Fruit fly (Drosophila melanogaster): ENCODE data around the gene sov.
A peak's percentile ranks its signal among the peaks of the same experiment; 100 is the strongest.

Gene sov

dm6 chrX:6793390-6793789, 37.3 kb downstream of the sov start (continued):
- TF ChIP-seq CG7928 (GFP tag; optimal IDR thresholded peaks at IDR 0.05), result no peak
- no peak for TF ChIP-seq CG16813 (GFP tag; IDR thresholded peaks at IDR 0.05; ENCODE audit: partially characterized antibody)
- TF ChIP-seq CG4404 (GFP tag; IDR thresholded peaks at IDR 0.05), result no peak
- peak; percentile 40; the same call in 1 of the 2 replicates for TF ChIP-seq CkIIα-i1 (GFP tag; IDR thresholded peaks at IDR 0.05)
- no peak for TF ChIP-seq HLHmδ (GFP tag; optimal IDR thresholded peaks at IDR 0.05)
- TF ChIP-seq CG1792 (GFP tag; optimal IDR thresholded peaks at IDR 0.05), result peak; percentile 42
- peak; percentile 65; the same call in 2 of the 3 replicates for TF ChIP-seq CG6175 (GFP tag; IDR thresholded peaks at IDR 0.05)
- TF ChIP-seq CG7372 (GFP tag; IDR thresholded peaks at IDR 0.05), result peak; percentile 77
- peak; percentile 69; the same call in 2 of the 4 replicates for TF ChIP-seq Gug (GFP tag; IDR thresholded peaks at IDR 0.05)
- peak; percentile 79 to 80 for TF ChIP-seq dpn (GFP tag; optimal IDR thresholded peaks at IDR 0.05)
- no peak for TF ChIP-seq ftz-f1 (GFP tag; optimal IDR thresholded peaks at IDR 0.05)
- TF ChIP-seq Eip74EF (GFP tag; optimal IDR thresholded peaks at IDR 0.05), result peak in 1 of 2 experiments; percentile 37
- TF ChIP-seq CG3065 (GFP tag; optimal IDR thresholded peaks at IDR 0.05), result peak; percentile 12
- no peak for TF ChIP-seq CG15073 (GFP tag; optimal IDR thresholded peaks at IDR 0.05)
- TF ChIP-seq gce (GFP tag; IDR thresholded peaks at IDR 0.05), result peak; percentile 75; the same call in 2 of the 3 replicates
- peak; percentile 73 for TF ChIP-seq tin (GFP tag; optimal IDR thresholded peaks at IDR 0.05)
- no peak for TF ChIP-seq CG3838 (GFP tag; optimal IDR thresholded peaks at IDR 0.05)
- peak; percentile 41; the same call in 1 of the 3 replicates for TF ChIP-seq croc (GFP tag; conservative IDR thresholded peaks at IDR 0.05)
- peak; percentile 46 for TF ChIP-seq CG4820 (GFP tag; optimal IDR thresholded peaks at IDR 0.05)
- no peak for TF ChIP-seq CG10543 (GFP tag; optimal IDR thresholded peaks at IDR 0.05)
- TF ChIP-seq BEAF-32 (GFP tag; optimal IDR thresholded peaks at IDR 0.05), result no peak
- TF ChIP-seq CG18764 (GFP tag; optimal IDR thresholded peaks at IDR 0.05), result peak; percentile 42
- TF ChIP-seq CG10321 (GFP tag; IDR thresholded peaks at IDR 0.05), result no peak
- peak; percentile 74 for TF ChIP-seq CG13424 (tag; optimal IDR thresholded peaks at IDR 0.05)
- peak; percentile 76 for TF ChIP-seq sisA (GFP tag; IDR thresholded peaks at IDR 0.05)
- peak; percentile 64 for TF ChIP-seq Bteb2 (GFP tag; optimal IDR thresholded peaks at IDR 0.05)
- TF ChIP-seq Max (GFP tag; optimal IDR thresholded peaks at IDR 0.05), result peak; percentile 39

dm6 chrX:6794190-6794589, 38.1 kb downstream of the sov start:
- TF ChIP-seq pum (GFP tag; optimal IDR thresholded peaks at IDR 0.05) (peak; percentile 56), lov (optimal IDR thresholded peaks at IDR 0.05) (no peak), lov (GFP tag; IDR thresholded peaks at IDR 0.05) (peak; percentile 62; the same call in 1 of the 3 replicates), E2f1 (GFP tag; IDR thresholded peaks at IDR 0.05) (peak; percentile 78), CG9609 (GFP tag; optimal IDR thresholded peaks at IDR 0.05) (peak; percentile 70), CG13894 (tag; optimal IDR thresholded peaks at IDR 0.05) (peak; percentile 31), kah (GFP tag; optimal IDR thresholded peaks at IDR 0.05) (peak; percentile 78), CG4730 (GFP tag; IDR thresholded peaks at IDR 0.05) (peak; percentile 73), Jarid2 (GFP tag; optimal IDR thresholded peaks at IDR 0.05) (peak; percentile 51), NFAT (GFP tag; IDR thresholded peaks at IDR 0.05) (peak; percentile 85), CG33213 (GFP tag; optimal IDR thresholded peaks at IDR 0.05) (peak; percentile 82), dati (GFP tag; IDR thresholded peaks at IDR 0.05) (peak; percentile 75), lbe (GFP tag; optimal IDR thresholded peaks at IDR 0.05) (no peak), CG30020 (tag; optimal IDR thresholded peaks at IDR 0.05) (no peak), Deaf1 (tag; optimal IDR thresholded peaks at IDR 0.05) (peak; percentile 39), CG17385 (GFP tag; optimal IDR thresholded peaks at IDR 0.05) (peak; percentile 80), esg (GFP tag; conservative IDR thresholded peaks at IDR 0.05) (peak; percentile 80), ken (GFP tag; IDR thresholded peaks at IDR 0.05) (peak; percentile 87), sim (GFP tag; IDR thresholded peaks at IDR 0.05) (peak; percentile 59; the same call in 1 of the 2 replicates), btn (GFP tag; optimal IDR thresholded peaks at IDR 0.05) (peak; percentile 51), Sry-δ (GFP tag; optimal IDR thresholded peaks at IDR 0.05) (peak; percentile 40), mld (GFP tag; IDR thresholded peaks at IDR 0.05; ENCODE audit: partially characterized antibody) (no peak), CG6175 (GFP tag; IDR thresholded peaks at IDR 0.05) (peak; percentile 53; the same call in 1 of the 3 replicates), CG8359 (GFP tag; optimal IDR thresholded peaks at IDR 0.05; ENCODE audit: borderline replicate concordance) (no peak), CG2202 (tag; optimal IDR thresholded peaks at IDR 0.05) (no peak), gsb (GFP tag; IDR thresholded peaks at IDR 0.05) (peak; percentile 83)
